Fruit fly (Drosophila melanogaster) Kc167 (cell line): ENCODE measurements around the gene CG14253.

ENCODE experiments used
- Myc ChIP-seq: fragments of >200 bp; optimal IDR thresholded peaks from 2 replicates; lab custom pipeline; 2017; ENCODE audit warnings: missing external identifiers
- Sin3A ChIP-seq: fragments of >200 bp; optimal IDR thresholded peaks from 2 replicates; lab custom pipeline; 2018; ENCODE audit warnings: missing external identifiers
- h ChIP-seq: fragments of >200 bp; optimal IDR thresholded peaks from 3 replicates; lab custom pipeline; 2018; ENCODE audit warnings: missing external identifiers
- insv ChIP-seq: fragments of >200 bp; optimal IDR thresholded peaks from 3 replicates; lab custom pipeline; 2018; ENCODE audit warnings: missing external identifiers
- psq ChIP-seq: fragments of >200 bp; optimal IDR thresholded peaks from 2 replicates; lab custom pipeline; 2017; ENCODE audit warnings: missing external identifiers
- ttk ChIP-seq: sonication (Bioruptor generic); optimal IDR thresholded peaks from 2 replicates; lab custom pipeline; 2017; ENCODE audit warnings: missing external identifiers

dm6 chr3R:26999452-26999851, 21.1 kb downstream of the CG14253 start, which contains the start of gene CG31077:
- TF ChIP-seq psq (no peak), Myc (lab: Kevin White, UChicago) (no peak), insv (no peak), ttk (lab: Kevin White, UChicago) (no peak), h (lab: Kevin White, UChicago) (no peak), Sin3A (lab: Kevin White, UChicago) (no peak)
